Fruit fly (Drosophila melanogaster): Measurements from ENCODE around the gene CG31102.

CG31102 gene

dm6 chr3R:25262322-25262761 lies 33.1 kb downstream of the CG31102 start, which contains the start of the genes Kdsr and CG11858:
Gene Kdsr (minus strand): TSS chr3R:25262498.
Gene CG11858 (plus strand): TSS chr3R:25262741.
- TF ChIP-seq CG7045 (GFP tag; optimal IDR thresholded peaks at IDR 0.05): peak; percentile 42
- TF ChIP-seq CG5204 (GFP tag; optimal IDR thresholded peaks at IDR 0.05): no peak
- peak; percentile 40 for TF ChIP-seq Clk (GFP tag; optimal IDR thresholded peaks at IDR 0.05)
- TF ChIP-seq CG1620 (GFP tag; optimal IDR thresholded peaks at IDR 0.05): peak; percentile 58
- peak; percentile 83 for TF ChIP-seq Mnt (GFP tag; optimal IDR thresholded peaks at IDR 0.05)
- peak; percentile 81 for TF ChIP-seq CG7101 (tag; optimal IDR thresholded peaks at IDR 0.05)
- peak; percentile 64 for TF ChIP-seq CG11617 (GFP tag; optimal IDR thresholded peaks at IDR 0.05)
- peak; percentile 84 for TF ChIP-seq bab1 (GFP tag; optimal IDR thresholded peaks at IDR 0.05)
- peak; percentile 75 for TF ChIP-seq cic (GFP tag; optimal IDR thresholded peaks at IDR 0.05)
- peak; percentile 48 for TF ChIP-seq CG33017 (tag; optimal IDR thresholded peaks at IDR 0.05)
- TF ChIP-seq cnc (optimal IDR thresholded peaks at IDR 0.05): no peak
- TF ChIP-seq pad (GFP tag; optimal IDR thresholded peaks at IDR 0.05): peak; percentile 44
- no peak for TF ChIP-seq kay (GFP tag; ENCODE audit: borderline replicate concordance)
- TF ChIP-seq CG12768 (GFP tag; optimal IDR thresholded peaks at IDR 0.05): peak; percentile 66
- no peak for TF ChIP-seq toe (GFP tag; optimal IDR thresholded peaks at IDR 0.05)
- TF ChIP-seq CG14711 (tag; optimal IDR thresholded peaks at IDR 0.05): peak; percentile 74
- TF ChIP-seq tj (GFP tag; optimal IDR thresholded peaks at IDR 0.05): peak; percentile 39
- no peak for TF ChIP-seq Hr96 (GFP tag; optimal IDR thresholded peaks at IDR 0.05)
- TF ChIP-seq ovo (GFP tag; optimal IDR thresholded peaks at IDR 0.05): peak; percentile 24
- peak; percentile 27 for TF ChIP-seq Crg-1 (GFP tag; optimal IDR thresholded peaks at IDR 0.05)

- TF ChIP-seq tj (GFP tag; optimal IDR thresholded peaks at IDR 0.05): no peak
- peak; percentile 16 for TF ChIP-seq cic (GFP tag; optimal IDR thresholded peaks at IDR 0.05)
- TF ChIP-seq Crg-1 (GFP tag; optimal IDR thresholded peaks at IDR 0.05): no peak
- no peak for TF ChIP-seq CG12768 (GFP tag; optimal IDR thresholded peaks at IDR 0.05)
These were observed 34.7 kb downstream of the CG31102 start for dm6 chr3R:25260670-25261069.

dm6 chr3R:25258628-25259240 lies 36.7 kb downstream of the CG31102 start, which contains the start of gene CG11857:
Gene CG11857 (plus strand): TSS chr3R:25258898.
- TF ChIP-seq CG1620 (GFP tag; optimal IDR thresholded peaks at IDR 0.05) (peak; percentile 99), Crg-1 (GFP tag; optimal IDR thresholded peaks at IDR 0.05) (peak; percentile 98), CG14711 (tag; optimal IDR thresholded peaks at IDR 0.05) (peak; percentile 94), CG7045 (GFP tag; optimal IDR thresholded peaks at IDR 0.05) (peak; percentile 97), tj (GFP tag; optimal IDR thresholded peaks at IDR 0.05) (peak; percentile 87), CG7101 (tag; optimal IDR thresholded peaks at IDR 0.05) (peak; percentile 98), Hr96 (GFP tag; optimal IDR thresholded peaks at IDR 0.05) (peak; percentile 98), cic (GFP tag; optimal IDR thresholded peaks at IDR 0.05) (peak; percentile 84), cnc (optimal IDR thresholded peaks at IDR 0.05) (no peak), CG5204 (GFP tag; optimal IDR thresholded peaks at IDR 0.05) (no peak), CG11617 (GFP tag; optimal IDR thresholded peaks at IDR 0.05) (peak; percentile 97), pad (GFP tag; optimal IDR thresholded peaks at IDR 0.05) (peak; percentile 89), toe (GFP tag; optimal IDR thresholded peaks at IDR 0.05) (peak; percentile 99), bab1 (GFP tag; optimal IDR thresholded peaks at IDR 0.05) (peak; percentile 98), Clk (GFP tag; optimal IDR thresholded peaks at IDR 0.05) (peak; percentile 98), kay (GFP tag; ENCODE audit: borderline replicate concordance) (no peak), ovo (GFP tag; optimal IDR thresholded peaks at IDR 0.05) (peak; percentile 94), CG12768 (GFP tag; optimal IDR thresholded peaks at IDR 0.05) (peak; percentile 98), CG33017 (tag; optimal IDR thresholded peaks at IDR 0.05) (peak; percentile 95), Mnt (GFP tag; optimal IDR thresholded peaks at IDR 0.05) (peak; percentile 92)

DNA sequence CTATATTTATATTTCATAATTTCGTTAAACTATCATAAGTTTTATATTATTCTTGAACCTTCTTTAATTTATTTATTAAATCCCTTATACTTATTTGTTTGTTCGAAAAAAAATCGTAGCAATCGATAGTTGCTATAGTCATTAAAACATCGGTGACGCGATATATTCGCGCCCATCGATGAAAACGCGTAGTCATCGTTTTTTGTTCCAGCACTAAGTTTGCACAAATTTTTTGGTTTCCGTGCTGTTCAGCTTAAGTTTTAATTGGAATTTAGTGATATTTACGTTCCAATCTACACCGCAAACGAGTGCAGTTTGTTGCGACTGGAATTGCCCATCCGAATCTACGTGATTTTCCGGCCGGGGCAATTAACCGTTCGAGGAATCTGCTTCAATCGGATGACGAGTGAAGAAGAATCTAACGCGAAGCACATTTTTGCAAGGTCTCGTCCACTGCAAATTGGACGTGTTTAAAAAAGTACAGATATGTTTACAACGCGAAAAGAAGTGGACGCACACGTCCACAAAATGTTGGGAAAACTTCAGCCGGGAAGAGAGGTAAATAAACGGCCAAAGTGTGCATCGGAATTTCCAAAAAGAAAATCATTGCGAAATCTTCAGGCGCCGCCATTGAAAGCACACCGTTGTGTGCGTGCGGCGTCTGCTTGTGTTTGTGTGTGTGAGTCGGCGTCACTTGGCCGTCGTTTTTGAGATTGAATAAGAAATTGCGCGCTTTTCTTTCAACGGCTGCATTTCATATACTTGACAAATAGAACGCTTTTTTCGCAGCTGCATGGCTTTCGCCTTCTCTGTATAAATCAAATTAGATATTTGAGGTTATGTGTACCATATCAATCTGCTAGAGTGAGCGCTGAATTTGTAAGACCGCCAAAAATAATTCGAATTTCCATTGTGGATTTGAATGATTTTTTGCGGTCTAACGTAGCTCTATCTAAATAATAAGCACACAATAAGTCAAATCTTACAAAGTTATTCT lies 46.0 kb downstream of the CG31102 start, which contains the start of gene Nup358:
Gene Nup358 (plus strand): TSS at position 204 of the 997 bp plus-strand sequence.
- TF ChIP-seq Mnt (GFP tag; optimal IDR thresholded peaks at IDR 0.05): peak; percentile 49
- peak; percentile 4 for TF ChIP-seq ovo (GFP tag; optimal IDR thresholded peaks at IDR 0.05)
- peak; percentile 28 for TF ChIP-seq CG7101 (tag; optimal IDR thresholded peaks at IDR 0.05)
- TF ChIP-seq tj (GFP tag; optimal IDR thresholded peaks at IDR 0.05): peak; percentile 98
- TF ChIP-seq bab1 (GFP tag; optimal IDR thresholded peaks at IDR 0.05): peak; percentile 43
- TF ChIP-seq pad (GFP tag; optimal IDR thresholded peaks at IDR 0.05): no peak
- no peak for TF ChIP-seq Clk (GFP tag; optimal IDR thresholded peaks at IDR 0.05)
- peak; percentile 30 for TF ChIP-seq CG11617 (GFP tag; optimal IDR thresholded peaks at IDR 0.05)
- TF ChIP-seq CG33017 (tag; optimal IDR thresholded peaks at IDR 0.05): no peak
- TF ChIP-seq CG1620 (GFP tag; optimal IDR thresholded peaks at IDR 0.05): peak; percentile 40
- TF ChIP-seq CG7045 (GFP tag; optimal IDR thresholded peaks at IDR 0.05): no peak
- peak; percentile 20 to 70 for TF ChIP-seq cnc (optimal IDR thresholded peaks at IDR 0.05)
- TF ChIP-seq Crg-1 (GFP tag; optimal IDR thresholded peaks at IDR 0.05): no peak
- no peak for TF ChIP-seq CG5204 (GFP tag; optimal IDR thresholded peaks at IDR 0.05)

- TF ChIP-seq Clk (GFP tag; optimal IDR thresholded peaks at IDR 0.05): peak; percentile 95
- peak; percentile 97 for TF ChIP-seq CG5204 (GFP tag; optimal IDR thresholded peaks at IDR 0.05)
- TF ChIP-seq cnc (optimal IDR thresholded peaks at IDR 0.05): no peak
- peak; percentile 94 for TF ChIP-seq CG33017 (tag; optimal IDR thresholded peaks at IDR 0.05)
- TF ChIP-seq CG11617 (GFP tag; optimal IDR thresholded peaks at IDR 0.05): peak; percentile 99
- TF ChIP-seq Mnt (GFP tag; optimal IDR thresholded peaks at IDR 0.05): peak; percentile 98
- TF ChIP-seq CG1620 (GFP tag; optimal IDR thresholded peaks at IDR 0.05): peak; percentile 100
- peak; percentile 93 for TF ChIP-seq cic (GFP tag; optimal IDR thresholded peaks at IDR 0.05)
- peak; percentile 100 for TF ChIP-seq ovo (GFP tag; optimal IDR thresholded peaks at IDR 0.05)
- TF ChIP-seq tj (GFP tag; optimal IDR thresholded peaks at IDR 0.05): peak; percentile 85
- peak; percentile 98 for TF ChIP-seq CG7045 (GFP tag; optimal IDR thresholded peaks at IDR 0.05)
- TF ChIP-seq pad (GFP tag; optimal IDR thresholded peaks at IDR 0.05): peak; percentile 95
- peak; percentile 98 for TF ChIP-seq toe (GFP tag; optimal IDR thresholded peaks at IDR 0.05)
- peak; percentile 97 for TF ChIP-seq CG14711 (tag; optimal IDR thresholded peaks at IDR 0.05)
- peak; percentile 100 for TF ChIP-seq Crg-1 (GFP tag; optimal IDR thresholded peaks at IDR 0.05)
- peak; percentile 96 for TF ChIP-seq bab1 (GFP tag; optimal IDR thresholded peaks at IDR 0.05)
- peak; percentile 99 for TF ChIP-seq CG7101 (tag; optimal IDR thresholded peaks at IDR 0.05)
- peak; percentile 98 for TF ChIP-seq CG12768 (GFP tag; optimal IDR thresholded peaks at IDR 0.05)
- peak; percentile 86 for TF ChIP-seq kay (GFP tag; ENCODE audit: borderline replicate concordance)
- TF ChIP-seq Hr96 (GFP tag; optimal IDR thresholded peaks at IDR 0.05): peak; percentile 99
These were observed 48.0 kb downstream of the CG31102 start, which contains the start of the genes RpS27 and Nup37 for dm6 chr3R:25247379-25247869. Gene RpS27 (minus strand): TSS chr3R:25247514. Gene Nup37 (plus strand): TSS chr3R:25247658.
